Worm (Caenorhabditis elegans) whole organism, late embryonic: ENCODE data around the gene B0554.1.
A peak's percentile ranks its signal among the peaks of the same experiment; 100 is the strongest.

Experiments used
- C08G9.2 ChIP-seq: sonication (generic microtip); optimal IDR thresholded peaks from 2 replicates; lab custom pipeline; 2016; ENCODE audit warnings: mild to moderate bottlenecking, missing genetic modification characterization, moderate library complexity, missing compliant biosample characterization
- K02D7.2 ChIP-seq: sonication (generic microtip); optimal IDR thresholded peaks from 2 replicates; lab custom pipeline; 2017; ENCODE audit warnings: mild to moderate bottlenecking, missing genetic modification characterization, missing compliant biosample characterization
- Y22D7AL.16 ChIP-seq: sonication (generic microtip); optimal IDR thresholded peaks from 2 replicates; lab custom pipeline; 2016; ENCODE audit warnings: missing genetic modification characterization, missing compliant biosample characterization
- ceh-19 ChIP-seq: fragments of 200-800 bp; sonication (Bioruptor generic); optimal IDR thresholded peaks from 2 replicates; lab custom pipeline; 2018; ENCODE audit warnings: mild to moderate bottlenecking, missing genetic modification characterization, missing compliant biosample characterization
- ceh-2 ChIP-seq: sonication (generic microtip); optimal IDR thresholded peaks from 2 replicates; lab custom pipeline; 2016; ENCODE audit warnings: missing genotype, missing genetic modification characterization, missing compliant biosample characterization
- ceh-24 ChIP-seq: sonication (generic microtip); optimal IDR thresholded peaks from 2 replicates; lab custom pipeline; 2016; ENCODE audit warnings: mild to moderate bottlenecking, missing genetic modification characterization, missing compliant biosample characterization
- ceh-45 ChIP-seq: fragments of 200-800 bp; sonication (Bioruptor generic); IDR thresholded peaks from 2 replicates; pipeline ENCODE4 v1.3.6; 2022; ENCODE audit warnings: missing genetic modification reagents, missing genetic modification characterization, missing compliant biosample characterization
- ceh-9 ChIP-seq: sonication (generic microtip); optimal IDR thresholded peaks from 2 replicates; lab custom pipeline; 2016; ENCODE audit warnings: mild to moderate bottlenecking, missing genetic modification characterization, inconsistent platforms, missing compliant biosample characterization
- elt-2 ChIP-seq: sonication (generic microtip); optimal IDR thresholded peaks from 2 replicates; lab custom pipeline; 2016; ENCODE audit warnings: missing genetic modification reagents, missing genetic modification characterization, missing compliant biosample characterization
- elt-4 ChIP-seq: sonication (generic microtip); optimal IDR thresholded peaks from 2 replicates; lab custom pipeline; 2016; ENCODE audit warnings: missing genetic modification characterization, missing compliant biosample characterization
- ets-4 ChIP-seq: sonication (generic microtip); optimal IDR thresholded peaks from 2 replicates; lab custom pipeline; 2016; ENCODE audit warnings: missing genetic modification characterization, missing compliant biosample characterization
- eyg-1 ChIP-seq: sonication (generic microtip); optimal IDR thresholded peaks from 2 replicates; lab custom pipeline; 2016; ENCODE audit warnings: missing genotype, missing genetic modification characterization, missing compliant biosample characterization
- fax-1 ChIP-seq: sonication (generic microtip); optimal IDR thresholded peaks from 2 replicates; lab custom pipeline; 2016; ENCODE audit warnings: missing genotype, missing genetic modification characterization, missing compliant biosample characterization
- fkh-10 ChIP-seq: fragments of 150-350 bp; optimal IDR thresholded peaks from 2 replicates; lab custom pipeline; 2014; ENCODE audit warnings: missing biosample characterization, missing genetic modification reagents, missing genetic modification characterization
- hlh-13 ChIP-seq: fragments of 200-800 bp; sonication (Bioruptor generic); optimal IDR thresholded peaks from 2 replicates; lab custom pipeline; 2018; ENCODE audit warnings: mild to moderate bottlenecking, missing genetic modification characterization, missing compliant biosample characterization
- hlh-6 ChIP-seq: sonication (generic microtip); optimal IDR thresholded peaks from 2 replicates; lab custom pipeline; 2016; ENCODE audit warnings: missing genotype, missing genetic modification characterization, missing compliant biosample characterization
- hlh-8 ChIP-seq: sonication (generic microtip); optimal IDR thresholded peaks from 2 replicates; lab custom pipeline; 2016; ENCODE audit warnings: missing genotype, missing genetic modification characterization, missing compliant biosample characterization
- lim-6 ChIP-seq: sonication (generic microtip); optimal IDR thresholded peaks from 2 replicates; lab custom pipeline; 2016; ENCODE audit warnings: missing genetic modification characterization, missing compliant biosample characterization
- madf-2 ChIP-seq: sonication (generic microtip); optimal IDR thresholded peaks from 2 replicates; lab custom pipeline; 2017; ENCODE audit warnings: missing genetic modification characterization, missing compliant biosample characterization
- nfya-1 ChIP-seq: sonication (generic microtip); optimal IDR thresholded peaks from 2 replicates; lab custom pipeline; 2017; ENCODE audit warnings: missing genetic modification characterization, mild to moderate bottlenecking, missing compliant biosample characterization, antibody characterized with exemption, moderate library complexity
- pha-2 ChIP-seq: sonication (generic microtip); optimal IDR thresholded peaks from 2 replicates; lab custom pipeline; 2017; ENCODE audit warnings: mild to moderate bottlenecking, missing genetic modification characterization, missing compliant biosample characterization
- pha-4 ChIP-seq: fragments of 150-350 bp; optimal IDR thresholded peaks from 2 replicates; lab custom pipeline; 2018; ENCODE audit warnings: missing biosample characterization, missing genetic modification reagents, missing genetic modification characterization
- pros-1 ChIP-seq: fragments of 150-350 bp; optimal IDR thresholded peaks from 2 replicates; lab custom pipeline; 2014; ENCODE audit warnings: missing biosample characterization, missing genetic modification reagents, missing genetic modification characterization
- rnt-1 ChIP-seq: sonication (generic microtip); optimal IDR thresholded peaks from 2 replicates; lab custom pipeline; 2016; ENCODE audit warnings: missing genetic modification characterization, missing compliant biosample characterization
- sdc-2 ChIP-seq: sonication (generic microtip); optimal IDR thresholded peaks from 2 replicates; lab custom pipeline; 2016; ENCODE audit warnings: missing genotype, missing genetic modification characterization, missing compliant biosample characterization
- sox-2 ChIP-seq: fragments of 200-800 bp; sonication (Bioruptor generic); IDR thresholded peaks from 2 replicates; pipeline ENCODE4 v1.3.6; 2022; ENCODE audit warnings: missing genetic modification reagents, missing genetic modification characterization, missing compliant biosample characterization
- sox-4 ChIP-seq: sonication (generic microtip); optimal IDR thresholded peaks from 2 replicates; lab custom pipeline; 2017; ENCODE audit warnings: mild to moderate bottlenecking, missing genetic modification characterization, inconsistent platforms, missing compliant biosample characterization
- syd-9 ChIP-seq: sonication (generic microtip); optimal IDR thresholded peaks from 2 replicates; lab custom pipeline; 2016; ENCODE audit warnings: mild to moderate bottlenecking, missing genetic modification characterization, moderate library complexity, missing compliant biosample characterization
- tbx-7 ChIP-seq: sonication (generic microtip); optimal IDR thresholded peaks from 2 replicates; lab custom pipeline; 2016; ENCODE audit warnings: missing genotype, missing genetic modification characterization, missing compliant biosample characterization
- ttx-3 ChIP-seq: sonication (generic microtip); optimal IDR thresholded peaks from 2 replicates; lab custom pipeline; 2016; ENCODE audit warnings: missing genetic modification reagents, missing genetic modification characterization, missing compliant biosample characterization
- zip-5 ChIP-seq: sonication (generic microtip); optimal IDR thresholded peaks from 2 replicates; lab custom pipeline; 2016; ENCODE audit warnings: missing genetic modification characterization, missing compliant biosample characterization
- ztf-16 ChIP-seq: sonication (generic microtip); optimal IDR thresholded peaks from 2 replicates; lab custom pipeline; 2017; ENCODE audit warnings: missing genetic modification characterization, missing compliant biosample characterization

The B0554.1 gene

ce11 chrV:474516-474915, 36.3 kb downstream of the B0554.1 start, which contains the start of gene nhr-99:
TSS of gene nhr-99 (plus strand) at chrV:474778.
- TF ChIP-seq C08G9.2 (tag; lab: Kevin White, UChicago) (no peak), elt-2 (tag; lab: Kevin White, UChicago) (no peak), ceh-45 (GFP tag; lab: Robert Waterston, UW) (no peak), pros-1 (tag; lab: Kevin White, UChicago) (no peak), hlh-13 (GFP tag; lab: Kevin White, UChicago) (no peak), lim-6 (tag; lab: Kevin White, UChicago) (no peak), K02D7.2 (tag; lab: Kevin White, UChicago) (no peak)

ce11 chrV:477664-478212, 39.5 kb downstream of the B0554.1 start, which contains the start of gene nhr-55:
TSS of gene nhr-55 (plus strand) at chrV:478162.
- TF ChIP-seq rnt-1 (tag; lab: Kevin White, UChicago) = no peak
- TF ChIP-seq ceh-24 = no peak
- TF ChIP-seq elt-4 = no peak
- no peak for TF ChIP-seq sox-4 (tag; lab: Kevin White, UChicago)
- TF ChIP-seq K02D7.2 (tag; lab: Kevin White, UChicago) = no peak
- TF ChIP-seq ets-4 (tag; lab: Kevin White, UChicago) = no peak
- no peak for TF ChIP-seq fkh-10
- TF ChIP-seq hlh-8 (tag; lab: Kevin White, UChicago) = no peak
- TF ChIP-seq sox-2 (GFP tag; lab: Robert Waterston, UW) = no peak
- TF ChIP-seq Y22D7AL.16 (tag; lab: Kevin White, UChicago) = no peak

DNA sequence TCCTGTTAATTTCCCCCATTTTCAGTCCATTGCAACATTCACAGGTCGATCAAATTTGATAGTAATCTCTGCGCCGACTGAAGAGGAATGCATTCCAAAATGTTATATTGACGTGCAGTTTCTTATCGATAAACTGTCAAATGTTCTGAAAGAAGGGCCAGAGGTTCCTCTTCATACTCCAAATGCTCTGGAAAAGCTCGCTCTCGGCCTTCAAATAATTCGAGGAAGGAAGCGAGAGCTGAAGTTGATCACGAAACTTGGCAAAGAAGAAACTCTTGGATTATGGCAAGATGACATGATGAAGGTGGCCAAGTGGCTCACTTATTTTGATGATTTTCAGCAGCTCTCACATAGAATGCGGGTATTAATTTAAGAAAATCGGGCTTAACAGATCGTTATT, 40.9 kb downstream of the B0554.1 start:
- no peak for TF ChIP-seq ceh-2 (tag; lab: Kevin White, UChicago)
- no peak for TF ChIP-seq fax-1 (tag; lab: Kevin White, UChicago)
- no peak for TF ChIP-seq hlh-6 (tag; lab: Kevin White, UChicago)
- TF ChIP-seq ceh-9 (tag; lab: Kevin White, UChicago) = no peak
- TF ChIP-seq pha-2 (tag; lab: Kevin White, UChicago) = no peak
- no peak for TF ChIP-seq sdc-2 (tag; lab: Kevin White, UChicago)
- no peak for TF ChIP-seq ttx-3 (tag; lab: Kevin White, UChicago)
- no peak for TF ChIP-seq eyg-1 (tag; lab: Kevin White, UChicago)
- no peak for TF ChIP-seq tbx-7 (tag; lab: Kevin White, UChicago)
- no peak for TF ChIP-seq ets-4 (tag; lab: Kevin White, UChicago)
- TF ChIP-seq ceh-24 = no peak
- TF ChIP-seq ztf-16 = no peak
- TF ChIP-seq syd-9 (tag; lab: Kevin White, UChicago) = no peak
- TF ChIP-seq fkh-10 = no peak

DNA sequence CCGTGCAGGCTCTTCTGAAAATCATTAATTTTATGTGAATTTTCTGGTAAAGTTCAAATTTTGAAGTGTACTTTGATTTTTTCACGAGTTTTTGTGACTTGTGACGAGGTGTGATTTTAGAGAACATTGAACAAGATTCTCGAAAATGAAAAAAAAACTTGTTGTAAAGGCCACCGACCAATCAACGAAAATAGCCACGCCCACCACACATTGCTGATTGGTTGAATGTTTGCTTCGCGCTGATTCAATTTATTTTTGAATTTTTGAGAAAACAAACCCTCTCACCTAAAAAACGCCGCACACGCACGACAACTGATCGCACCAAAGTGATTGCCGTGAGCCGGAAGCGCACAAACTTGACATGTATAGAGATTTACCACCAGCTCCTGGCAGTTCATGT, 44.7 kb downstream of the B0554.1 start:
- TF ChIP-seq pha-4 (no peak), ceh-19 (GFP tag; lab: Kevin White, UChicago) (no peak), nfya-1 (peak; percentile 34)

ce11 chrV:483289-483795, 45.1 kb downstream of the B0554.1 start, which contains the start of gene nhr-130:
TSS of gene nhr-130 (minus strand) at chrV:483339.
- TF ChIP-seq elt-2 (tag; lab: Kevin White, UChicago) (peak; percentile 59), ceh-45 (GFP tag; lab: Robert Waterston, UW) (no peak)

- TF ChIP-seq zip-5 (no peak), madf-2 (tag; lab: Kevin White, UChicago) (no peak)
Measured at ce11 chrV:484285-484890, 46.2 kb downstream of the B0554.1 start, which contains the start of gene nhr-212. TSS of gene nhr-212 (plus strand) at chrV:484857.
